Worm (Caenorhabditis elegans): ENCODE data around the gene C05D11.8.

Gene C05D11.8

ce11 chrIII:6420995-6421404 is 6.1 kb downstream of the C05D11.8 start (continued):
- TF ChIP-seq him-1 (tag; optimal IDR thresholded peaks at IDR 0.05) (no peak), let-526 (GFP tag; IDR thresholded peaks at IDR 0.05) (peak; percentile 78), madf-6 (GFP tag; IDR thresholded peaks at IDR 0.05) (peak; percentile 50; the same call in 1 of the 2 replicates), ceh-40 (GFP tag; IDR thresholded peaks at IDR 0.05) (no peak), dpl-1 (GFP tag; optimal IDR thresholded peaks at IDR 0.05) (no peak), B0261.1 (tag; optimal IDR thresholded peaks at IDR 0.05) (no peak), lsy-27 (tag; optimal IDR thresholded peaks at IDR 0.05; ENCODE audit: borderline replicate concordance, insufficient read depth) (no peak), mcd-1 (GFP tag; IDR thresholded peaks at IDR 0.05) (peak; percentile 81), madf-8 (GFP tag; conservative IDR thresholded peaks at IDR 0.05) (no peak), C06A6.2 (GFP tag; conservative IDR thresholded peaks at IDR 0.05) (peak; percentile 86), Y67H2A.10 (GFP tag; conservative IDR thresholded peaks at IDR 0.05) (no peak), ceh-27 (GFP tag; optimal IDR thresholded peaks at IDR 0.05) (peak; percentile 56), K12H6.12 (tag; optimal IDR thresholded peaks at IDR 0.05) (peak; percentile 68), snpc-4 (GFP tag; optimal IDR thresholded peaks at IDR 0.05) (no peak), snpc-4 (tag; optimal IDR thresholded peaks at IDR 0.05) (peak in 2 of 4 experiments; percentile 56 to 60), F10E7.11 (tag; optimal IDR thresholded peaks at IDR 0.05) (no peak), sdz-38 (tag; optimal IDR thresholded peaks at IDR 0.05) (no peak), madf-10 (tag; optimal IDR thresholded peaks at IDR 0.05) (peak; percentile 60), mes-4 (tag; optimal IDR thresholded peaks at IDR 0.05) (no peak), F49E8.2 (tag; optimal IDR thresholded peaks at IDR 0.05; ENCODE audit: insufficient read depth) (no peak), ZK185.1 (tag; optimal IDR thresholded peaks at IDR 0.05; ENCODE audit: poor library complexity, severe bottlenecking) (peak; percentile 69), F39B2.1 (GFP tag; IDR thresholded peaks at IDR 0.05) (no peak), C17E4.6 (GFP tag; IDR thresholded peaks at IDR 0.05) (no peak), sptf-2 (GFP tag; optimal IDR thresholded peaks at IDR 0.05) (no peak), nfya-2 (GFP tag; IDR thresholded peaks at IDR 0.05) (no peak), unc-62 (GFP tag; optimal IDR thresholded peaks at IDR 0.05) (no peak), egrh-3 (GFP tag; IDR thresholded peaks at IDR 0.05) (no peak), xnd-1 (tag; optimal IDR thresholded peaks at IDR 0.05) (no peak), efl-1 (GFP tag; optimal IDR thresholded peaks at IDR 0.05) (no peak)

ce11 chrIII:6420201-6420600 is 6.9 kb downstream of the C05D11.8 start:
- TF ChIP-seq aptf-2 (GFP tag; conservative IDR thresholded peaks at IDR 0.05), result no peak
- 0 out of 2 replicates have a peak, but pooled peaks have one; percentile 25 for TF ChIP-seq lin-26 (GFP tag; IDR thresholded peaks at IDR 0.05)
- no peak for TF ChIP-seq nhr-90 (tag; optimal IDR thresholded peaks at IDR 0.05)
- no peak for TF ChIP-seq tbp1 (GFP tag; optimal IDR thresholded peaks at IDR 0.05)
- TF ChIP-seq Y79H2A.3 (GFP tag; conservative IDR thresholded peaks at IDR 0.05), result no peak
- no peak for TF ChIP-seq hrde-1 (tag; optimal IDR thresholded peaks at IDR 0.05; ENCODE audit: borderline replicate concordance)
- no peak for TF ChIP-seq mcd-1 (GFP tag; IDR thresholded peaks at IDR 0.05)
- no peak for TF ChIP-seq lsy-27 (tag; optimal IDR thresholded peaks at IDR 0.05; ENCODE audit: borderline replicate concordance, insufficient read depth)
- no peak for TF ChIP-seq cebp-2 (GFP tag; IDR thresholded peaks at IDR 0.05)
- TF ChIP-seq ama-1 (optimal IDR thresholded peaks at IDR 0.05), result peak; percentile 2
- no peak for TF ChIP-seq ama-1 (GFP tag; optimal IDR thresholded peaks at IDR 0.05)
- no peak for TF ChIP-seq F57A8.1 (GFP tag; optimal IDR thresholded peaks at IDR 0.05)
- TF ChIP-seq somi-1 (GFP tag; optimal IDR thresholded peaks at IDR 0.05), result peak; percentile 18
- TF ChIP-seq madf-10 (tag; optimal IDR thresholded peaks at IDR 0.05), result no peak
- no peak for TF ChIP-seq sea-2 (GFP tag; IDR thresholded peaks at IDR 0.05)
